Worm (Caenorhabditis elegans): ENCODE measurements around the gene C14A11.9.
A peak's percentile ranks its signal among the peaks of the same experiment; 100 is the strongest.

C14A11.9 gene

DNA sequence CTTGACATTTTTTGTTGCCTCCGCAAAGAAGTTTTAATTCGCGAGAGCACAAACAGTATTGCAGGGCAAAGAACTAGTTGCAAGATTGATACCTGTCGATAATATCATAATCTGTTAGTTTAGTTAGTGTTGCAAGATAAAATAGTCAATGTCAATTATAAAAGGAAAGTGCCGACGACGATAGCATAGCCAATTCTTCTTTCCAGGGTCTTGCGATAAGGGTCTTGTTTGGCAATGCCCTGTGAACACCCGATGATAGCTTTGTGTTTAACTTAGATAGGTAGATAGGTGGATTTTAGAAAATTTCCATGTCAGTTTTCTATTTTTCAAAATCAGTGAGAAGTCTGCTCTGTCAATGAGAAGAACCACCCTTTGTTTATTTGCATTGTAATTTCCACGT lies 15.1 kb downstream of the C14A11.9 start:
- TF ChIP-seq bed-2 (GFP tag; IDR thresholded peaks at IDR 0.05) = no peak
- TF ChIP-seq sea-2 (GFP tag; IDR thresholded peaks at IDR 0.05) = no peak

DNA sequence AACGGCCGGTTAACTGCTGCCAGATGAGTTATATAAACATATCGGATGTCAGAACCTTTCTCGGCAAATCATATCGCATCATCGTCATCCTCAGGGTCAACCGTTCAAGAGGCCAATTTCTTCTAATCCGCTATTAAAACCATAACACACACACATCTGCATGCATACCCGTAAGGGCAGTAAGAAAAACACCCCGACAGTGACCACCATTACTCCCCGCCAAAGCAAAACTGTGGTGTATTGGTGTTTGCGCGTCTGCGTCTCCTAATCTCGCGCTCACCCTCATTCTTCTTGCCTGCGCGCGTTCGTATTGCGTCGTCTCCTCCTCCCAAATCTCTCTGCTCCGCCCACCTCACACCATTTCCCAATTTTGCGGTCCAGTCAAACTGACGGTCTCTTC lies 15.9 kb downstream of the C14A11.9 start:
- no peak for TF ChIP-seq lin-35 (GFP tag; optimal IDR thresholded peaks at IDR 0.05)
- TF ChIP-seq hlh-12 (tag; optimal IDR thresholded peaks at IDR 0.05) = no peak
- peak; percentile 18 for TF ChIP-seq efl-1 (GFP tag; optimal IDR thresholded peaks at IDR 0.05)
- TF ChIP-seq dox-1 (GFP tag; IDR thresholded peaks at IDR 0.05) = 0 out of 2 replicates have a peak, but pooled peaks have one; percentile 16
- TF ChIP-seq F55B11.4 (tag; optimal IDR thresholded peaks at IDR 0.05; ENCODE audit: borderline replicate concordance, insufficient read depth) = no peak
- no peak for TF ChIP-seq F10E7.11 (tag; optimal IDR thresholded peaks at IDR 0.05)
- no peak for TF ChIP-seq mcd-1 (GFP tag; IDR thresholded peaks at IDR 0.05)
- no peak for TF ChIP-seq C17E4.6 (GFP tag; IDR thresholded peaks at IDR 0.05)
- TF ChIP-seq F37B4.10 (GFP tag; IDR thresholded peaks at IDR 0.05) = 0 out of 2 replicates have a peak, but pooled peaks have one; percentile 69
- TF ChIP-seq rec-8 (tag; optimal IDR thresholded peaks at IDR 0.05) = no peak
- TF ChIP-seq madf-6 (GFP tag; IDR thresholded peaks at IDR 0.05) = peak; percentile 17; the same call in 1 of the 2 replicates
- TF ChIP-seq Y95B8A.8 (GFP tag; IDR thresholded peaks at IDR 0.05) = no peak
- no peak for TF ChIP-seq madf-3 (GFP tag; IDR thresholded peaks at IDR 0.05)
- 0 out of 2 replicates have a peak, but pooled peaks have one; percentile 37 for TF ChIP-seq zfh-2 (GFP tag; conservative IDR thresholded peaks at IDR 0.05)
- TF ChIP-seq lsy-27 (tag; optimal IDR thresholded peaks at IDR 0.05; ENCODE audit: borderline replicate concordance, insufficient read depth) = no peak

DNA sequence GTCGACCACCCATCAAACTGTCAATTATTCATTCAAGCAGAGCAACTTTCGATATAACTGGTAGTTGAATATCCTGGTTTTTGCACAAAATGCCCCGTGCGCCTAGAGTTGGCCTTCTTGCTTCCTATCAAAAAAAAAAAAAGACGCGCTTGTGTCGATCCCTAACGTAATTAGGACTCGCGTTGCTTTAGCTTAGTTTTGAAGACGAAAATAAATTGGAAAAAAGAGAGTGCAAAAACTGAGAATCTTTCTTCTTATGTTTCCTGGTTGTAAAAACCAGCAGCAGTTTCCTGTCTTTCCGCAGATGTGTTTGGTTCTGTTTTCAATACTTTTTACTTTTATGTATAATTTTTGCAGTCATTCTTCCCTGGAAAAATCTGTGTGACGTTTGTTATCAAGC lies 31.5 kb downstream of the C14A11.9 start:
- TF ChIP-seq snpc-1.3 (tag; optimal IDR thresholded peaks at IDR 0.05; ENCODE audit: insufficient read depth) (no peak), dpl-1 (GFP tag; optimal IDR thresholded peaks at IDR 0.05) (no peak), nfyb-1 (GFP tag; IDR thresholded peaks at IDR 0.05) (no peak), attf-6 (GFP tag; IDR thresholded peaks at IDR 0.05) (no peak), him-1 (tag; optimal IDR thresholded peaks at IDR 0.05) (no peak), aptf-2 (GFP tag; conservative IDR thresholded peaks at IDR 0.05) (no peak), cebp-1 (GFP tag; IDR thresholded peaks at IDR 0.05) (no peak), cebp-1 (tag; optimal IDR thresholded peaks at IDR 0.05) (no peak), aptf-3 (GFP tag; IDR thresholded peaks at IDR 0.05) (no peak), bed-1 (GFP tag; IDR thresholded peaks at IDR 0.05) (no peak), F23B12.7 (tag; optimal IDR thresholded peaks at IDR 0.05; ENCODE audit: insufficient read depth) (no peak)

DNA sequence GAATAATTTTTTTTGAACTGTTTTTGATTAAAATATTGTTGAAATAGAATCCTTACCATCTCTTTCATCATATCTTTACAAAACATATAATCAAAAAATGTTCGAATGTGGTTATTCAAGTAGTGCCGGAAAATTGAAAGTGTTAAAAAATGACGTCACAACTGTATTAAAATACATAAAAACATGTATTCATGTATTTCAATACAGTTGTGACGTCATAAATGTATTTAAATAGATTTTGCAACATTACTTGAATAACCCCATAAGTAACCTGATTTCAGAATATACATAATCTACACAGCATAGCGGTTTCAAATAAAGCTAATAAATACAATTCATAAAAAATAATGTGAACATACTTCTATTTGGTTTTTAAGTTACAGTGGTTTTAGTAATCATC lies 32.5 kb downstream of the C14A11.9 start:
- TF ChIP-seq madf-10 (tag; optimal IDR thresholded peaks at IDR 0.05) = no peak
- TF ChIP-seq Y95B8A.8 (GFP tag; IDR thresholded peaks at IDR 0.05) = no peak
- TF ChIP-seq Y53G8AR.9 (GFP tag; conservative IDR thresholded peaks at IDR 0.05) = no peak
- TF ChIP-seq lir-1 (GFP tag; conservative IDR thresholded peaks at IDR 0.05) = no peak
- no peak for TF ChIP-seq madf-6 (GFP tag; IDR thresholded peaks at IDR 0.05)
- TF ChIP-seq F52B5.7 (tag; optimal IDR thresholded peaks at IDR 0.05) = no peak
- TF ChIP-seq hrde-1 (tag; optimal IDR thresholded peaks at IDR 0.05; ENCODE audit: borderline replicate concordance) = no peak
- no peak for TF ChIP-seq let-607 (tag; optimal IDR thresholded peaks at IDR 0.05)
- TF ChIP-seq ceh-79 (tag; optimal IDR thresholded peaks at IDR 0.05) = no peak
- TF ChIP-seq Y79H2A.3 (GFP tag; conservative IDR thresholded peaks at IDR 0.05) = no peak
- TF ChIP-seq ceh-100 (GFP tag; IDR thresholded peaks at IDR 0.05) = no peak
- no peak for TF ChIP-seq Y67H2A.10 (GFP tag; conservative IDR thresholded peaks at IDR 0.05)
- no peak for TF ChIP-seq aptf-3 (GFP tag; IDR thresholded peaks at IDR 0.05)
- no peak for TF ChIP-seq mcd-1 (GFP tag; IDR thresholded peaks at IDR 0.05)
- no peak for TF ChIP-seq Y53F4B.3 (GFP tag; IDR thresholded peaks at IDR 0.05)
- no peak for TF ChIP-seq unc-130 (GFP tag; optimal IDR thresholded peaks at IDR 0.05)
- no peak for TF ChIP-seq cebp-1 (GFP tag; IDR thresholded peaks at IDR 0.05)
- no peak for TF ChIP-seq cebp-1 (tag; optimal IDR thresholded peaks at IDR 0.05)
- no peak for TF ChIP-seq ztf-28 (GFP tag; IDR thresholded peaks at IDR 0.05)

Data from whole organism, young adult.